Worm (Caenorhabditis elegans) whole organism, L1 larva: ENCODE results near the gene clec-78.

Experiments
- tlp-1 ChIP-seq: fragments of 150-350 bp; optimal IDR thresholded peaks from 2 replicates; lab custom pipeline; 2014; ENCODE audit warnings: missing biosample characterization, missing genetic modification characterization
- zag-1 ChIP-seq: fragments of 150-350 bp; optimal IDR thresholded peaks from 2 replicates; lab custom pipeline; 2014; ENCODE audit warnings: missing biosample characterization, missing genetic modification characterization
- ztf-11 ChIP-seq, 2 experiments: sonication (generic microtip); optimal IDR thresholded peaks; 2 replicates each; lab custom pipeline; 2016 to 2017; ENCODE audit warnings: missing genetic modification characterization in 2 of 2, missing biosample characterization in 1 of 2, missing compliant biosample characterization in 1 of 2

- TF ChIP-seq tlp-1 (tag; lab: Kevin White, UChicago) (no peak), ztf-11 (tag; optimal IDR thresholded peaks at IDR 0.05; lab: Kevin White, UChicago) (no peak), zag-1 (tag; lab: Kevin White, UChicago) (no peak)
Measured at ce11 chrIV:4047628-4048027, 58.7 kb downstream of the clec-78 start.
